Worm (Caenorhabditis elegans): ENCODE measurements around the gene ZK418.7.

- TF ChIP-seq snpc-4 (tag; optimal IDR thresholded peaks at IDR 0.05) (no peak), unc-62 (GFP tag; optimal IDR thresholded peaks at IDR 0.05) (no peak), lin-13 (tag; optimal IDR thresholded peaks at IDR 0.05) (no peak), blmp-1 (tag; optimal IDR thresholded peaks at IDR 0.05) (no peak)
These were observed 10.5 kb upstream of the ZK418.7 start, which contains the start of gene ZK418.2 for ce11 chrIII:7091042-7091441.
